Worm (Caenorhabditis elegans): ENCODE results near the gene fkh-7.

fkh-7 gene

ce11 chrIV:5593804-5594214 is 9.3 kb downstream of the fkh-7 start (continued):
- no peak for TF ChIP-seq madf-10 (tag; optimal IDR thresholded peaks at IDR 0.05)

ce11 chrIV:5595567-5595966 is 11.1 kb downstream of the fkh-7 start:
- TF ChIP-seq F10E7.11 (tag; optimal IDR thresholded peaks at IDR 0.05) (no peak), egl-18 (GFP tag; IDR thresholded peaks at IDR 0.05) (no peak), C17E4.6 (GFP tag; IDR thresholded peaks at IDR 0.05) (no peak), madf-3 (GFP tag; IDR thresholded peaks at IDR 0.05) (no peak), rec-8 (tag; optimal IDR thresholded peaks at IDR 0.05) (no peak), hmg-1.2 (GFP tag; IDR thresholded peaks at IDR 0.05) (no peak), Y95B8A.8 (GFP tag; IDR thresholded peaks at IDR 0.05) (no peak), hsf-1 (GFP tag; IDR thresholded peaks at IDR 0.05) (no peak), nhr-27 (tag; optimal IDR thresholded peaks at IDR 0.05) (no peak), nhr-90 (tag; optimal IDR thresholded peaks at IDR 0.05) (no peak), lsl-1 (GFP tag; optimal IDR thresholded peaks at IDR 0.05) (no peak), lin-26 (GFP tag; IDR thresholded peaks at IDR 0.05) (no peak), Y56A3A.18 (GFP tag; IDR thresholded peaks at IDR 0.05) (no peak), mcd-1 (GFP tag; IDR thresholded peaks at IDR 0.05) (no peak), egl-44 (GFP tag; IDR thresholded peaks at IDR 0.05) (no peak), zfh-2 (GFP tag; conservative IDR thresholded peaks at IDR 0.05) (no peak), tbp1 (GFP tag; optimal IDR thresholded peaks at IDR 0.05) (no peak), B0336.3 (GFP tag; IDR thresholded peaks at IDR 0.05) (no peak)

DNA sequence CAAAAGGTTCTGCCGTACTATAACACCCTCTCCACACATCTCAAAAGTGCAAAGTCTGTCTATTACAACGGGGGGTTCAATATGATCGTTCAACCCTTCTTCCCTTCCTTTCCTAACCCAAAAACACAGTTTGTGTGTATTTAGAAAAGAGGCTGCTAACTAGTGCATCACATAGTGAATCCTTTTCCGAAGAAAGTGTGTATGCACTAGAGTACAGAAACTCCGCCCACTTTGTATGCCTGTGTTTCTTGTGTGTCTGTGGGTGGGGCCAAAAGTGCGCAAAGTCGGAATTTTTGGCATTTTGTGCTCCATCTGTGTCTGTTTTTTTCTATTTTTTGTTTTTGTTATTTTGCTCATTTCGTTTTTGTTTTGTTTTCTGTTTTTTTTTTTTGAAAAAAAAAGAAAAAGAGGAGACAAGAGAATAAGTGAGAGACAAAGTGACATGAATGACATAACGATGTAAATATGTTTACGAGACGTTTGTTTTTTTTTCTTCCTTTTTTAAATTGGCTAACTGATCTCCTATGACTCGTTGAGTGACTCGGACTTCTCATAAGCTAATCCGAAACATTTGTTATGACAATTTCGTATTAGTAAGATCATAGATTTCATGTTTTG is 14.1 kb downstream of the fkh-7 start:
- TF ChIP-seq K12H6.12 (tag; optimal IDR thresholded peaks at IDR 0.05) (peak; percentile 34), ceh-40 (GFP tag; IDR thresholded peaks at IDR 0.05) (no peak)

- TF ChIP-seq cebp-1 (GFP tag; IDR thresholded peaks at IDR 0.05): 0 out of 2 replicates have a peak, but pooled peaks have one; percentile 21
- TF ChIP-seq cebp-1 (tag; optimal IDR thresholded peaks at IDR 0.05): peak; percentile 39
- no peak for TF ChIP-seq B0035.1 (tag; optimal IDR thresholded peaks at IDR 0.05)
- no peak for TF ChIP-seq nhr-80 (tag; optimal IDR thresholded peaks at IDR 0.05)
- TF ChIP-seq snpc-1.1 (tag; optimal IDR thresholded peaks at IDR 0.05; ENCODE audit: insufficient read depth): no peak
- no peak for TF ChIP-seq egl-44 (GFP tag; IDR thresholded peaks at IDR 0.05)
- TF ChIP-seq let-526 (GFP tag; IDR thresholded peaks at IDR 0.05): no peak
- no peak for TF ChIP-seq C06A6.2 (GFP tag; conservative IDR thresholded peaks at IDR 0.05)
- 0 out of 2 replicates have a peak, but pooled peaks have one; percentile 51 for TF ChIP-seq lin-26 (GFP tag; IDR thresholded peaks at IDR 0.05)
- no peak for TF ChIP-seq xnd-1 (tag; optimal IDR thresholded peaks at IDR 0.05)
- no peak for TF ChIP-seq D2030.7 (GFP tag; IDR thresholded peaks at IDR 0.05)
- TF ChIP-seq ztf-22 (GFP tag; optimal IDR thresholded peaks at IDR 0.05): no peak
- peak; percentile 45 for TF ChIP-seq K12H6.12 (tag; optimal IDR thresholded peaks at IDR 0.05)
- no peak for TF ChIP-seq nfya-1 (tag; optimal IDR thresholded peaks at IDR 0.05; ENCODE audit: borderline replicate concordance, insufficient read depth)
- peak; percentile 87 for TF ChIP-seq hmg-1.2 (GFP tag; IDR thresholded peaks at IDR 0.05)
- TF ChIP-seq dox-1 (GFP tag; IDR thresholded peaks at IDR 0.05): 0 out of 2 replicates have a peak, but pooled peaks have one; percentile 21
- TF ChIP-seq snpc-4 (GFP tag; optimal IDR thresholded peaks at IDR 0.05): no peak
- TF ChIP-seq snpc-4 (tag; optimal IDR thresholded peaks at IDR 0.05): peak in 1 of 4 experiments; percentile 23
- no peak for TF ChIP-seq bed-1 (GFP tag; IDR thresholded peaks at IDR 0.05)
- TF ChIP-seq nfyb-1 (GFP tag; IDR thresholded peaks at IDR 0.05): peak; percentile 36; the same call in 1 of the 2 replicates
- 0 out of 2 replicates have a peak, but pooled peaks have one; percentile 28 for TF ChIP-seq zfh-2 (GFP tag; conservative IDR thresholded peaks at IDR 0.05)
- no peak for TF ChIP-seq ztf-28 (GFP tag; IDR thresholded peaks at IDR 0.05)
- TF ChIP-seq attf-3 (GFP tag; conservative IDR thresholded peaks at IDR 0.05): no peak
- no peak for TF ChIP-seq nhr-27 (tag; optimal IDR thresholded peaks at IDR 0.05)
- no peak for TF ChIP-seq lag-1 (GFP tag; IDR thresholded peaks at IDR 0.05)
- TF ChIP-seq attf-5 (GFP tag; optimal IDR thresholded peaks at IDR 0.05): peak; percentile 14
- no peak for TF ChIP-seq F33H1.4 (GFP tag; IDR thresholded peaks at IDR 0.05)
Observed at ce11 chrIV:5600316-5600715, 15.8 kb downstream of the fkh-7 start.
